Worm (Caenorhabditis elegans): ENCODE data around the gene H37A05.2.

DNA sequence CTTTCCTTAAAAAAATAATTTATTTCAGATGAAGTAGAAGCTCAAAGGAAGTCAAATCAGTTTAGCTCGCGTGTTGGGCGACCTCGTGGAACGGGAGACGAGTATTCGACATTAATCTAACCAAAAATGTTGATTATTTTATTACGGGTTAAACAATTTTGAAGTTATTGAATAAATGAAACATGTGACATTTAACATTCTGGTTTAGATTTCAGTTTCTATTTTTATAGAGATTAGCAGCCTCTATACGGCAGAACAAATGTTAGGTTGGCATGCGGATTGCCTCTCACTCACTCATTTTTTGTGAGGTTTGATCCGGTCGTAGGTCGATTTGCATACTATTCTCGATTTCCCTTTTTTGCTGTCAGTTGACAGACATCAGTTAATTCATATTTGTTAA, 49.6 kb downstream of the H37A05.2 start, which contains the start of gene F53F4.1:
- TF ChIP-seq dao-5 (tag; optimal IDR thresholded peaks at IDR 0.05) (no peak), him-1 (tag; optimal IDR thresholded peaks at IDR 0.05) (no peak), W03F9.2 (tag; optimal IDR thresholded peaks at IDR 0.05) (no peak)
